Worm (Caenorhabditis elegans): ENCODE measurements around the gene F46C8.3.

DNA sequence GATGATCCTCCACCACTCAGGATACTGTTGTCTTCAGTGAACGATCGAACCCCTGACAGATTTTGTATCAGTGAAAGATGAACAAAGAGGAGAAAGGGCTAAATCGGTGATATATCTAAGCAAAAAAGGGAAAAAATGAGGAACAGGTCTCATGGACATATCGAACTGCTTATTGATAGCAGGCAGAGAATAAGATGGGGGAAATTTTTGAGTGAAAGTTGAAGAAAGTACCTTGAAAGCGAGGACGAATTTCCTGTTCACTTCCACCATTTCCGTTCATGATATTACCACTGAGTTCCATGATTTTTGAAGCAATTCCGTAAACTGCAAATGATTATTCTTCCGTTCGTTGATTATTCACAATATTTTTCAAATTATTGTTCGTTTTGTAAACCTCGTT is 28.0 kb downstream of the F46C8.3 start:
- TF ChIP-seq ama-1 (optimal IDR thresholded peaks at IDR 0.05) (no peak), pes-1 (GFP tag; IDR thresholded peaks at IDR 0.05) (no peak), tbx-11 (GFP tag; IDR thresholded peaks at IDR 0.05) (no peak), B0310.2 (tag; optimal IDR thresholded peaks at IDR 0.05) (no peak), ceh-36 (tag; optimal IDR thresholded peaks at IDR 0.05) (no peak)

Data from whole organism, early embryonic.